Fruit fly (Drosophila melanogaster) whole organism, embryonic: ENCODE measurements around the gene CG7945.

Experiments
- Awh ChIP-seq: fragments of 200-800 bp; sonication (Bioruptor generic); IDR thresholded peaks from 2 replicates; pipeline ENCODE4, ENCODE4 v1.3.6; 2022; ENCODE audit warnings: missing biosample characterization, missing genetic modification characterization
- Bgb ChIP-seq: fragments of 200-800 bp; sonication (Bioruptor generic); IDR thresholded peaks from 2 replicates; pipeline ENCODE4 v1.3.6; 2022; ENCODE audit warnings: missing biosample characterization, missing genetic modification characterization; ENCODE audit not compliant: partially characterized antibody
- CG11504 ChIP-seq: fragments of 200-800 bp; sonication (Bioruptor generic); optimal IDR thresholded peaks from 3 replicates; lab custom pipeline; 2019; ENCODE audit warnings: missing biosample characterization, mild to moderate bottlenecking, missing genetic modification characterization, moderate library complexity
- CG1233 ChIP-seq: fragments of 200-800 bp; sonication (Bioruptor generic); optimal IDR thresholded peaks from 4 replicates; lab custom pipeline; 2018; ENCODE audit warnings: missing biosample characterization, mild to moderate bottlenecking, missing genetic modification characterization
- CG13624 ChIP-seq: fragments of 200-800 bp; sonication (Bioruptor generic); optimal IDR thresholded peaks from 2 replicates; lab custom pipeline; 2016; ENCODE audit warnings: missing biosample characterization, missing genetic modification characterization
- CG14860 ChIP-seq: fragments of 200-800 bp; sonication (Bioruptor generic); IDR thresholded peaks from 3 replicates; pipeline ENCODE4 v1.3.6; 2022; ENCODE audit warnings: missing biosample characterization, missing genetic modification characterization; ENCODE audit not compliant: partially characterized antibody
- CG15269 ChIP-seq: fragments of 200-800 bp; sonication (Bioruptor generic); optimal IDR thresholded peaks from 2 replicates; lab custom pipeline; 2018; ENCODE audit warnings: missing biosample characterization, mild to moderate bottlenecking, missing genetic modification characterization, moderate library complexity
- CG17359 ChIP-seq: fragments of 200-800 bp; sonication (Bioruptor generic); optimal IDR thresholded peaks from 3 replicates; lab custom pipeline; 2018; ENCODE audit warnings: missing biosample characterization, mild to moderate bottlenecking, missing genetic modification characterization, moderate library complexity
- CG17361 ChIP-seq: fragments of 200-800 bp; sonication (Bioruptor generic); IDR thresholded peaks from 3 replicates; pipeline ENCODE4 v1.3.6; 2022; ENCODE audit warnings: missing biosample characterization, missing genetic modification characterization
- CG17568 ChIP-seq: fragments of 200-800 bp; sonication (Bioruptor generic); optimal IDR thresholded peaks from 2 replicates; lab custom pipeline; 2018; ENCODE audit warnings: missing biosample characterization, mild to moderate bottlenecking, missing genetic modification characterization, moderate library complexity
- CG2875 ChIP-seq: fragments of 200-800 bp; sonication (Bioruptor generic); optimal IDR thresholded peaks from 2 replicates; lab custom pipeline; 2017; ENCODE audit warnings: missing biosample characterization, mild to moderate bottlenecking, missing genetic modification characterization, missing genetic modification reagents
- CG33557 ChIP-seq: fragments of 200-800 bp; sonication (Bioruptor generic); optimal IDR thresholded peaks from 2 replicates; lab custom pipeline; 2019; ENCODE audit warnings: missing biosample characterization, mild to moderate bottlenecking, missing genetic modification characterization, moderate library complexity
- CG3838 ChIP-seq: fragments of 200-800 bp; sonication (Bioruptor generic); optimal IDR thresholded peaks from 3 replicates; lab custom pipeline; 2016; ENCODE audit warnings: missing biosample characterization, missing genetic modification characterization
- CG7357 ChIP-seq: fragments of 200-800 bp; sonication (Bioruptor generic); IDR thresholded peaks from 3 replicates; pipeline ENCODE4 v1.3.6; 2022; ENCODE audit warnings: missing biosample characterization, missing genetic modification characterization
- CG7745 ChIP-seq: fragments of 200-800 bp; sonication (Bioruptor generic); optimal IDR thresholded peaks from 2 replicates; lab custom pipeline; 2018; ENCODE audit warnings: missing biosample characterization, mild to moderate bottlenecking, missing genetic modification characterization, moderate library complexity
- CG8281 ChIP-seq: fragments of 200-800 bp; sonication (Bioruptor generic); optimal IDR thresholded peaks from 2 replicates; lab custom pipeline; 2018; ENCODE audit warnings: missing biosample characterization, mild to moderate bottlenecking, missing genetic modification characterization, moderate library complexity
- CG8359 ChIP-seq: fragments of 200-800 bp; sonication (Bioruptor generic); optimal IDR thresholded peaks from 2 replicates; lab custom pipeline; 2017; ENCODE audit warnings: missing biosample characterization, mild to moderate bottlenecking, missing genetic modification characterization, borderline replicate concordance
- Doc2 ChIP-seq: fragments of 200-800 bp; sonication (Bioruptor generic); IDR thresholded peaks from 2 replicates; pipeline ENCODE4 v1.3.6; 2022; ENCODE audit warnings: missing biosample characterization, missing genetic modification characterization
- Eip74EF ChIP-seq, 2 experiments: fragments of 200-800 bp in 1 of 2; fragments of >200 bp in 1 of 2; sonication (Bioruptor generic) in 1 of 2; optimal IDR thresholded peaks; 2 replicates each; lab custom pipeline; 2017 to 2019; ENCODE audit warnings: missing biosample characterization in 2 of 2, missing genetic modification characterization in 2 of 2, mild to moderate bottlenecking in 1 of 2, moderate library complexity in 1 of 2
- H2.0 ChIP-seq: fragments of 200-800 bp; sonication (Bioruptor generic); IDR thresholded peaks from 2 replicates; pipeline ENCODE4 v1.3.6; 2022; ENCODE audit warnings: missing biosample characterization, missing genetic modification characterization
- HLH54F ChIP-seq: fragments of 200-800 bp; sonication (Bioruptor generic); optimal IDR thresholded peaks from 3 replicates; lab custom pipeline; 2016; ENCODE audit warnings: missing biosample characterization, missing genetic modification characterization
- Hr51 ChIP-seq, 2 experiments: fragments of 200-800 bp; sonication (Bioruptor generic); optimal IDR thresholded peaks; 2 replicates in 1 of 2; 3 replicates in 1 of 2; lab custom pipeline; 2016 to 2018; ENCODE audit warnings: missing biosample characterization in 2 of 2, missing genetic modification characterization in 2 of 2, mild to moderate bottlenecking in 1 of 2, moderate library complexity in 1 of 2
- MESR4 ChIP-seq: fragments of 200-800 bp; sonication (Bioruptor generic); optimal IDR thresholded peaks from 2 replicates; lab custom pipeline; 2018; ENCODE audit warnings: missing biosample characterization, mild to moderate bottlenecking, missing genetic modification characterization, moderate library complexity
- Meics ChIP-seq: fragments of 200-800 bp; sonication (Bioruptor generic); optimal IDR thresholded peaks from 2 replicates; lab custom pipeline; 2017; ENCODE audit warnings: missing biosample characterization, mild to moderate bottlenecking, missing genetic modification characterization
- Oli ChIP-seq: fragments of 200-800 bp; sonication (Bioruptor generic); optimal IDR thresholded peaks from 2 replicates; lab custom pipeline; 2018; ENCODE audit warnings: missing biosample characterization, mild to moderate bottlenecking, missing genetic modification characterization, moderate library complexity
- Opbp ChIP-seq: fragments of 200-800 bp; sonication (Bioruptor generic); IDR thresholded peaks from 3 replicates; pipeline ENCODE4 v1.3.6; 2022; ENCODE audit warnings: missing biosample characterization, missing genetic modification characterization; ENCODE audit not compliant: partially characterized antibody
- Rfx ChIP-seq: fragments of 200-800 bp; sonication (Bioruptor generic); IDR thresholded peaks from 2 replicates; pipeline ENCODE4 v1.3.6; 2022; ENCODE audit warnings: missing biosample characterization, missing genetic modification characterization
- TFAM ChIP-seq: fragments of 200-800 bp; sonication (Bioruptor generic); optimal IDR thresholded peaks from 2 replicates; lab custom pipeline; 2017; ENCODE audit warnings: missing biosample characterization, missing genetic modification characterization, inconsistent platforms
- ab ChIP-seq: fragments of 200-800 bp; sonication (Bioruptor generic); optimal IDR thresholded peaks from 2 replicates; lab custom pipeline; 2016; ENCODE audit warnings: missing biosample characterization, missing genetic modification characterization
- aop ChIP-seq: fragments of 200-800 bp; sonication (Bioruptor generic); IDR thresholded peaks from 2 replicates; pipeline ENCODE4 v1.3.6; 2022; ENCODE audit warnings: missing biosample characterization, missing genetic modification characterization
- ash1 ChIP-seq: fragments of 200-800 bp; sonication (Bioruptor generic); optimal IDR thresholded peaks from 2 replicates; lab custom pipeline; 2018; ENCODE audit warnings: missing biosample characterization, mild to moderate bottlenecking, missing genetic modification characterization
- ato ChIP-seq: fragments of 200-800 bp; sonication (Bioruptor generic); IDR thresholded peaks from 2 replicates; pipeline ENCODE4 v1.3.6; 2022; ENCODE audit warnings: missing biosample characterization, missing genetic modification characterization; ENCODE audit not compliant: partially characterized antibody
- bbx ChIP-seq: fragments of 200-800 bp; sonication (Bioruptor generic); IDR thresholded peaks from 2 replicates; pipeline ENCODE4 v1.3.6; 2022; ENCODE audit warnings: missing biosample characterization, missing genetic modification characterization; ENCODE audit not compliant: partially characterized antibody
- cato ChIP-seq: fragments of 200-800 bp; sonication (Bioruptor generic); optimal IDR thresholded peaks from 2 replicates; lab custom pipeline; 2016; ENCODE audit warnings: missing biosample characterization, missing genetic modification characterization, borderline replicate concordance
- crc ChIP-seq: fragments of 200-800 bp; sonication (Bioruptor generic); optimal IDR thresholded peaks from 2 replicates; lab custom pipeline; 2016; ENCODE audit warnings: missing biosample characterization, missing genetic modification characterization
- danr ChIP-seq: fragments of 200-800 bp; sonication (Bioruptor generic); IDR thresholded peaks from 2 replicates; pipeline ENCODE4 v1.3.6; 2022; ENCODE audit warnings: missing biosample characterization, missing genetic modification characterization
- fd3F ChIP-seq: fragments of 200-800 bp; sonication (Bioruptor generic); optimal IDR thresholded peaks from 2 replicates; lab custom pipeline; 2018; ENCODE audit warnings: missing biosample characterization, mild to moderate bottlenecking, missing genetic modification characterization, moderate library complexity
- fd96Cb ChIP-seq: fragments of 200-800 bp; sonication (Bioruptor generic); optimal IDR thresholded peaks from 2 replicates; lab custom pipeline; 2018; ENCODE audit warnings: missing biosample characterization, mild to moderate bottlenecking, missing genetic modification characterization, moderate library complexity
- grau ChIP-seq: fragments of 200-800 bp; optimal IDR thresholded peaks from 3 replicates; lab custom pipeline; 2019; ENCODE audit warnings: missing biosample characterization, mild to moderate bottlenecking, missing genetic modification characterization, moderate library complexity
- gro ChIP-seq: fragments of 200-800 bp; sonication (Bioruptor generic); optimal IDR thresholded peaks from 2 replicates; lab custom pipeline; 2016; ENCODE audit warnings: missing biosample characterization, missing genetic modification characterization
- hbn ChIP-seq: fragments of 200-800 bp; sonication (Bioruptor generic); IDR thresholded peaks from 2 replicates; pipeline ENCODE4 v1.3.6; 2022; ENCODE audit warnings: missing biosample characterization, missing genetic modification characterization; ENCODE audit not compliant: partially characterized antibody
- ind ChIP-seq: fragments of 200-800 bp; sonication (Bioruptor generic); optimal IDR thresholded peaks from 3 replicates; lab custom pipeline; 2016; ENCODE audit warnings: missing biosample characterization, missing genetic modification characterization
- lmd ChIP-seq: fragments of 200-800 bp; sonication (Bioruptor generic); IDR thresholded peaks from 2 replicates; pipeline ENCODE4 v1.3.6; 2022; ENCODE audit warnings: missing biosample characterization, missing genetic modification characterization
- maf-S ChIP-seq: fragments of 200-800 bp; sonication (Bioruptor generic); optimal IDR thresholded peaks from 2 replicates; lab custom pipeline; 2016; ENCODE audit warnings: missing biosample characterization, missing genetic modification characterization
- nom ChIP-seq: fragments of 200-800 bp; sonication (Bioruptor generic); optimal IDR thresholded peaks from 2 replicates; lab custom pipeline; 2017; ENCODE audit warnings: missing biosample characterization, missing genetic modification characterization, mild to moderate bottlenecking, moderate library complexity, missing genetic modification reagents
- sob ChIP-seq: fragments of 200-800 bp; sonication (Bioruptor generic); IDR thresholded peaks from 2 replicates; pipeline ENCODE4 v1.3.6; 2022; ENCODE audit warnings: missing biosample characterization, missing genetic modification characterization
- tap ChIP-seq: fragments of 200-800 bp; optimal IDR thresholded peaks from 3 replicates; lab custom pipeline; 2019; ENCODE audit warnings: missing biosample characterization, mild to moderate bottlenecking, missing genetic modification characterization, moderate library complexity
- unc-4 ChIP-seq: fragments of 200-800 bp; sonication (Bioruptor generic); IDR thresholded peaks from 2 replicates; pipeline ENCODE4 v1.3.6; 2022; ENCODE audit warnings: missing biosample characterization, missing genetic modification characterization; ENCODE audit not compliant: partially characterized antibody

CG7945 gene

DNA sequence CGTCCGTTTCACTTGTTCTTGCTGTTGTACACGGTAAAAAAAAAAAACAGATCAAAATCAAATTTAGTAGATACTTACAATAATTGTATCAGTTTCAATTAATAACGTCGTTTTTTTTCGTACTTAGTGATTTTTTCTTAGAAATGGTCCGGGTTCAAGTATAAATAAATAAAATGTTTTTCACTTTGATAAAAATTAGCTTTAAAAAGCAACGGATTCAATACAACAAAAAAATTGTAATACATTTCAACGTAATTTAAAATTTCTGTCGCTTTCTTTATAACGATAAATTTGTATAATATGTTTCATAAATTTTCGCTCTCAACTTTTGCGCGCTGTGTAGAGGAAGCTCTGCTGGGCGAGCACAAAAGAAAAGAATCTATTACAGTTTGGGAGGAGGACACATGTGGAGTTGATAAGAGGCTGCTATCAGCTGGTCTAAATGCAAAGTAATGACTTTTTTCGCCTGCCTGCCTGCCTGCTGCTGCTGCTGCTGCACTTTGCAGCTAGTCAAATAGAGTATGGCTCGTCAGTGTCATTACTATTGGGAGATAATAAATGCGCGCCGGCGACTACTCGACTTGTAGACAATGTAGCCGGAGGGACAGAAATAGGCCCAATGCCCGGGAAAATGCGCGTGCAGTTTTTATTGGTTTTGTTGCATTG, 14.1 kb upstream of the CG7945 start (continued):
- TF ChIP-seq CG7357 (GFP tag; lab: Robert Waterston, UW) (peak; percentile 47; the same call in 1 of the 3 replicates), TFAM (GFP tag; lab: Kevin White, UChicago) (no peak), Meics (peak; percentile 66), CG7745 (no peak), CG13624 (GFP tag; lab: Kevin White, UChicago) (peak; percentile 24), CG14860 (GFP tag; lab: Robert Waterston, UW) (no peak), gro (GFP tag; lab: Kevin White, UChicago) (peak; percentile 20), Doc2 (GFP tag; lab: Robert Waterston, UW) (no peak), cato (peak; percentile 57), Hr51 (GFP tag; optimal IDR thresholded peaks at IDR 0.05; lab: Kevin White, UChicago) (peak; percentile 14 to 86), ab (GFP tag; lab: Kevin White, UChicago) (no peak), hbn (GFP tag; lab: Robert Waterston, UW) (no peak), MESR4 (GFP tag; lab: Kevin White, UChicago) (no peak), sob (GFP tag; lab: Robert Waterston, UW) (peak; percentile 52; the same call in 1 of the 2 replicates), ash1 (GFP tag; lab: Kevin White, UChicago) (no peak), Opbp (GFP tag; lab: Robert Waterston, UW) (no peak), unc-4 (no peak), Eip74EF (GFP tag; optimal IDR thresholded peaks at IDR 0.05; lab: Kevin White, UChicago) (peak in 1 of 2 experiments; percentile 78), lmd (peak; percentile 67), crc (GFP tag; lab: Kevin White, UChicago) (peak; percentile 8), tap (tag; lab: Kevin White, UChicago) (peak; percentile 33), H2.0 (GFP tag; lab: Robert Waterston, UW) (no peak; the same call in 1 of the 2 replicates), CG8359 (GFP tag; lab: Kevin White, UChicago) (peak; percentile 41), nom (GFP tag; lab: Kevin White, UChicago) (no peak), HLH54F (GFP tag; lab: Kevin White, UChicago) (peak; percentile 10), Awh (GFP tag; lab: Robert Waterston, UW) (0 out of 2 replicates have a peak, but pooled peaks have one; percentile 16), CG15269 (tag; lab: Kevin White, UChicago) (peak; percentile 78), CG2875 (GFP tag; lab: Kevin White, UChicago) (peak; percentile 50), Bgb (GFP tag; lab: Robert Waterston, UW) (no peak), aop (no peak), CG1233 (GFP tag; lab: Kevin White, UChicago) (peak; percentile 50), fd3F (peak; percentile 7), bbx (GFP tag; lab: Robert Waterston, UW) (no peak), ato (GFP tag; lab: Robert Waterston, UW) (no peak), fd96Cb (peak; percentile 72), CG17568 (GFP tag; lab: Kevin White, UChicago) (peak; percentile 5), Oli (peak; percentile 78), CG17361 (peak; percentile 90), CG17359 (tag; lab: Kevin White, UChicago) (peak; percentile 62), Rfx (GFP tag; lab: Robert Waterston, UW) (peak; percentile 59), grau (tag; lab: Kevin White, UChicago) (peak; percentile 78), ind (GFP tag; lab: Kevin White, UChicago) (peak; percentile 64), danr (GFP tag; lab: Robert Waterston, UW) (no peak), CG33557 (GFP tag; lab: Kevin White, UChicago) (peak; percentile 46), maf-S (GFP tag; lab: Kevin White, UChicago) (no peak), CG11504 (tag; lab: Kevin White, UChicago) (peak; percentile 85), CG3838 (GFP tag; lab: Kevin White, UChicago) (no peak), CG8281 (tag; lab: Kevin White, UChicago) (peak; percentile 49)
